Worm (Caenorhabditis elegans) whole organism, L4 larva: ENCODE data around the gene F44E5.2.
A peak's percentile ranks its signal among the peaks of the same experiment; 100 is the strongest.

Experiments used
- F10B5.3 ChIP-seq: sonication (generic microtip); optimal IDR thresholded peaks from 2 replicates; lab custom pipeline; 2016; ENCODE audit warnings: mild to moderate bottlenecking, missing genetic modification characterization, missing compliant biosample characterization
- F26F4.8 ChIP-seq: fragments of 200-800 bp; sonication (Bioruptor generic); conservative IDR thresholded peaks from 2 replicates; pipeline ENCODE4 v1.3.6; 2022; ENCODE audit warnings: missing genetic modification characterization, missing compliant biosample characterization
- F44E2.7 ChIP-seq: fragments of 200-800 bp; sonication (Bioruptor generic); IDR thresholded peaks from 2 replicates; pipeline ENCODE4 v2.1.2; 2022; ENCODE audit warnings: missing genetic modification characterization, missing compliant biosample characterization
- R02D3.7 ChIP-seq: fragments of 150-350 bp; sonication (generic microtip); optimal IDR thresholded peaks from 3 replicates; lab custom pipeline; 2014; ENCODE audit warnings: missing biosample characterization, missing genetic modification characterization
- T26A8.4 ChIP-seq: fragments of 200-800 bp; sonication (Bioruptor generic); IDR thresholded peaks from 2 replicates; pipeline ENCODE4 v1.3.6; 2022; ENCODE audit warnings: missing genetic modification characterization, missing compliant biosample characterization
- Y48G9A.11 ChIP-seq: fragments of 200-800 bp; sonication (Bioruptor generic); IDR thresholded peaks from 2 replicates; pipeline ENCODE4 v1.3.6; 2022; ENCODE audit warnings: missing genetic modification reagents, missing genetic modification characterization, missing compliant biosample characterization
- Y5F2A.4 ChIP-seq: fragments of 200-800 bp; sonication (Bioruptor generic); optimal IDR thresholded peaks from 2 replicates; lab custom pipeline; 2018; ENCODE audit warnings: mild to moderate bottlenecking, missing genetic modification characterization, missing compliant biosample characterization
- ZK546.5 ChIP-seq, 2 experiments: sonication (generic microtip); optimal IDR thresholded peaks; 2 replicates each; lab custom pipeline; 2017; ENCODE audit warnings: missing biosample characterization in 2 of 2, missing genetic modification characterization in 2 of 2
- aha-1 ChIP-seq: fragments of 150-350 bp; peaks from one replicate; lab custom pipeline; 2014; ENCODE audit warnings: missing biosample characterization, missing genetic modification characterization
- ama-1 ChIP-seq: fragments of 150-350 bp; optimal IDR thresholded peaks from 2 replicates; lab custom pipeline; 2014; ENCODE audit warnings: inconsistent platforms, mixed read lengths
- arid-1 ChIP-seq: fragments of 200-800 bp; sonication (Bioruptor generic); conservative IDR thresholded peaks from 2 replicates; pipeline ENCODE4 v1.3.6; 2022; ENCODE audit warnings: missing genetic modification reagents, missing genetic modification characterization, missing compliant biosample characterization
- attf-4 ChIP-seq: sonication (generic microtip); optimal IDR thresholded peaks from 3 replicates; lab custom pipeline; 2017; ENCODE audit warnings: missing biosample characterization, missing genetic modification characterization
- ceh-20 ChIP-seq: fragments of 200-800 bp; sonication (Bioruptor generic); IDR thresholded peaks from 2 replicates; pipeline ENCODE4 v1.3.6; 2022; ENCODE audit warnings: missing genetic modification reagents, missing genetic modification characterization, missing compliant biosample characterization
- ceh-28 ChIP-seq: fragments of 150-350 bp; optimal IDR thresholded peaks from 2 replicates; lab custom pipeline; 2014; ENCODE audit warnings: missing biosample characterization, missing genetic modification reagents, missing genetic modification characterization
- ces-1 ChIP-seq: fragments of 150-350 bp; sonication (generic microtip); optimal IDR thresholded peaks from 4 replicates; lab custom pipeline; 2014; ENCODE audit warnings: missing biosample characterization, missing genetic modification reagents, missing genetic modification characterization
- cey-2 ChIP-seq: sonication (generic microtip); optimal IDR thresholded peaks from 3 replicates; lab custom pipeline; 2017; ENCODE audit warnings: missing genetic modification characterization, mild to moderate bottlenecking, missing compliant biosample characterization, antibody characterized with exemption, borderline replicate concordance; ENCODE audit not compliant: insufficient read depth
- ctbp-1 ChIP-seq: fragments of 200-800 bp; sonication (Bioruptor generic); IDR thresholded peaks from 2 replicates; pipeline ENCODE4 v1.3.6; 2022; ENCODE audit warnings: missing genetic modification reagents, missing genetic modification characterization, missing compliant biosample characterization
- daf-16 ChIP-seq, 3 experiments: sonication (generic microtip); optimal IDR thresholded peaks; 2 replicates each; lab custom pipeline; 2016 to 2017; ENCODE audit warnings: missing genetic modification characterization in 3 of 3, missing genetic modification reagents in 3 of 3, mild to moderate bottlenecking in 2 of 3, missing compliant biosample characterization in 2 of 3, missing biosample characterization in 1 of 3, moderate library complexity in 1 of 3
- daf-19 ChIP-seq: fragments of 200-800 bp; sonication (Bioruptor generic); conservative IDR thresholded peaks from 2 replicates; pipeline ENCODE4 v1.3.6; 2022; ENCODE audit warnings: missing genetic modification characterization, missing compliant biosample characterization
- daf-8 ChIP-seq: fragments of 200-800 bp; sonication (Bioruptor generic); IDR thresholded peaks from 2 replicates; pipeline ENCODE4 v1.3.6; 2022; ENCODE audit warnings: missing genetic modification characterization, missing compliant biosample characterization
- dpl-1 ChIP-seq: fragments of 150-350 bp; optimal IDR thresholded peaks from 2 replicates; lab custom pipeline; 2014; ENCODE audit warnings: missing biosample characterization, missing genetic modification reagents, missing genetic modification characterization
- dve-1 ChIP-seq: sonication (generic microtip); optimal IDR thresholded peaks from 2 replicates; lab custom pipeline; 2017; ENCODE audit warnings: antibody characterized with exemption, mild to moderate bottlenecking, missing genetic modification characterization, missing compliant biosample characterization; ENCODE audit not compliant: insufficient read depth
- egl-43 ChIP-seq: fragments of 200-800 bp; sonication (Bioruptor generic); IDR thresholded peaks from 2 replicates; pipeline ENCODE4 v1.3.6; 2022; ENCODE audit warnings: missing genetic modification reagents, missing genetic modification characterization, missing compliant biosample characterization
- hlh-11 ChIP-seq: fragments of 200-800 bp; sonication (Bioruptor generic); optimal IDR thresholded peaks from 2 replicates; lab custom pipeline; 2018; ENCODE audit warnings: mild to moderate bottlenecking, missing genetic modification characterization, missing compliant biosample characterization
- hmg-1.1 ChIP-seq: fragments of 200-800 bp; sonication (Bioruptor generic); IDR thresholded peaks from 2 replicates; pipeline ENCODE4 v1.3.6; 2022; ENCODE audit warnings: missing genetic modification reagents, missing genetic modification characterization, missing compliant biosample characterization
- jun-1 ChIP-seq: fragments of 150-350 bp; optimal IDR thresholded peaks from 2 replicates; lab custom pipeline; 2014; ENCODE audit warnings: missing biosample characterization, missing genetic modification reagents, missing genetic modification characterization
- lin-1 ChIP-seq: fragments of 200-800 bp; sonication (Bioruptor generic); IDR thresholded peaks from 2 replicates; pipeline ENCODE4 v1.3.6; 2022; ENCODE audit warnings: missing genetic modification reagents, missing genetic modification characterization, missing compliant biosample characterization
- lir-3 ChIP-seq: sonication (generic microtip); optimal IDR thresholded peaks from 2 replicates; lab custom pipeline; 2016; ENCODE audit warnings: mild to moderate bottlenecking, missing genetic modification characterization, missing compliant biosample characterization
- madf-5 ChIP-seq, 2 experiments: fragments of 200-800 bp; sonication (Bioruptor generic); IDR thresholded peaks; 2 replicates each; pipeline ENCODE4 v1.3.6; 2022; ENCODE audit warnings: missing compliant biosample characterization in 2 of 2, missing genetic modification characterization in 2 of 2
- mdl-1 ChIP-seq, 2 experiments: fragments of 150-350 bp in 1 of 2; sonication (generic microtip) in 1 of 2; optimal IDR thresholded peaks; 2 replicates each; lab custom pipeline; 2014 to 2017; ENCODE audit warnings: missing biosample characterization in 2 of 2, missing genetic modification characterization in 2 of 2
- mep-1 ChIP-seq: fragments of 150-350 bp; sonication (generic microtip); optimal IDR thresholded peaks from 3 replicates; lab custom pipeline; 2014; ENCODE audit warnings: missing biosample characterization, missing genetic modification characterization
- mes-2 ChIP-seq: sonication (generic microtip); optimal IDR thresholded peaks from 2 replicates; lab custom pipeline; 2016; ENCODE audit warnings: missing genotype, mild to moderate bottlenecking, missing genetic modification characterization, missing compliant biosample characterization; ENCODE audit not compliant: poor library complexity, severe bottlenecking
- nhr-11 ChIP-seq: fragments of 150-350 bp; optimal IDR thresholded peaks from 2 replicates; lab custom pipeline; 2014; ENCODE audit warnings: missing biosample characterization, missing genetic modification characterization
- nhr-111 ChIP-seq: fragments of 200-800 bp; sonication (Bioruptor generic); optimal IDR thresholded peaks from 2 replicates; lab custom pipeline; 2018; ENCODE audit warnings: mild to moderate bottlenecking, missing genetic modification characterization, missing compliant biosample characterization
- nhr-237 ChIP-seq: sonication (generic microtip); optimal IDR thresholded peaks from 2 replicates; lab custom pipeline; 2017; ENCODE audit warnings: missing biosample characterization, missing genetic modification characterization
- nhr-28 ChIP-seq: fragments of 150-350 bp; optimal IDR thresholded peaks from 2 replicates; lab custom pipeline; 2014; ENCODE audit warnings: missing biosample characterization, missing genetic modification characterization
- nhr-48 ChIP-seq: sonication (generic microtip); optimal IDR thresholded peaks from 2 replicates; lab custom pipeline; 2016; ENCODE audit warnings: mild to moderate bottlenecking, missing genetic modification characterization, missing compliant biosample characterization
- nhr-6 ChIP-seq: fragments of 150-350 bp; optimal IDR thresholded peaks from 2 replicates; lab custom pipeline; 2014; ENCODE audit warnings: missing biosample characterization, missing genetic modification characterization
- nhr-76 ChIP-seq: fragments of 150-350 bp; optimal IDR thresholded peaks from 2 replicates; lab custom pipeline; 2014; ENCODE audit warnings: missing biosample characterization, missing genetic modification characterization
- pha-4 ChIP-seq, 2 experiments: fragments of 150-350 bp in 1 of 2; fragments of 200-800 bp in 1 of 2; sonication (Bioruptor generic) in 1 of 2; IDR thresholded peaks in 1 of 2; optimal IDR thresholded peaks in 1 of 2; 2 replicates each; pipeline versions ENCODE4 v1.3.6 to Lab custom; 2014 to 2022; ENCODE audit warnings: missing genetic modification characterization in 2 of 2, missing genetic modification reagents in 2 of 2, missing biosample characterization in 1 of 2, missing compliant biosample characterization in 1 of 2
- set-16 ChIP-seq: fragments of 200-800 bp; sonication (Bioruptor generic); IDR thresholded peaks from 2 replicates; pipeline ENCODE4 v1.3.6; 2022; ENCODE audit warnings: missing genetic modification reagents, missing genetic modification characterization, missing compliant biosample characterization
- snpc-1.2 ChIP-seq: fragments of 200-800 bp; sonication (Bioruptor generic); IDR thresholded peaks from 2 replicates; pipeline ENCODE4 v1.3.6; 2022; ENCODE audit warnings: missing genetic modification reagents, missing genetic modification characterization, missing compliant biosample characterization
- spr-1 ChIP-seq: sonication (generic microtip); optimal IDR thresholded peaks from 2 replicates; lab custom pipeline; 2016; ENCODE audit warnings: mild to moderate bottlenecking, missing genetic modification characterization, missing compliant biosample characterization
- spr-3 ChIP-seq: fragments of 200-800 bp; sonication (Bioruptor generic); optimal IDR thresholded peaks from 2 replicates; lab custom pipeline; 2018; ENCODE audit warnings: mild to moderate bottlenecking, missing genetic modification characterization, missing compliant biosample characterization
- unc-130 ChIP-seq: sonication (generic microtip); optimal IDR thresholded peaks from 2 replicates; lab custom pipeline; 2016; ENCODE audit warnings: missing genetic modification reagents, missing genetic modification characterization, missing compliant biosample characterization
- vab-7 ChIP-seq: fragments of 200-800 bp; sonication (Bioruptor generic); IDR thresholded peaks from 2 replicates; pipeline ENCODE4 v1.3.6; 2022; ENCODE audit warnings: missing genetic modification reagents, missing genetic modification characterization, missing compliant biosample characterization
- zfp-2 ChIP-seq: sonication (generic microtip); optimal IDR thresholded peaks from 2 replicates; lab custom pipeline; 2016; ENCODE audit warnings: mild to moderate bottlenecking, missing genetic modification characterization, missing compliant biosample characterization
- zip-11 ChIP-seq: fragments of 200-800 bp; sonication (Bioruptor generic); IDR thresholded peaks from 2 replicates; pipeline ENCODE4 v1.3.6; 2022; ENCODE audit warnings: missing genetic modification characterization, missing compliant biosample characterization
- ztf-7 ChIP-seq: fragments of 150-350 bp; optimal IDR thresholded peaks from 2 replicates; lab custom pipeline; 2014; ENCODE audit warnings: missing biosample characterization, missing genetic modification characterization

The F44E5.2 gene

DNA sequence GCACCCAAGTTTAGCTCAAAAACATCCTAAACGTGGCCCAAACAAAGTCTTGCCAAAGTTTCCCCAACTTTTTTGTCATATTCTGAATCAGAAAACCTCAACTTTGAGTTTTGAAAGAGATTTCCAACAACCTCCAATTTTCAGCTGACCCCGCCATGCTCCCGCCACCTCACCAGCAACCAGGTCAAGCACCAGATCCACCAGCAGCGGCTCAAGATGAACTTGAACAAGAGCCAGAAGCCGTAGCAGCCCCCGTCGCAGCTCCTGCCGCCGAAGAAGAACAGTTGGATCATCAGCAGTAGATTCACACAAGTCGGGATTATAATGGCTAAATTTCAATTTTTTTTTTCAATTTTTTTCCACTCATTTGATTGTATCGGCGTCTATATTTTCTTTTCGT is 44.7 kb downstream of the F44E5.2 start:
- no peak for TF ChIP-seq hlh-11 (tag; lab: Kevin White, UChicago)
- peak; percentile 71 for TF ChIP-seq set-16 (GFP tag; lab: Robert Waterston, UW)
- TF ChIP-seq ZK546.5 (tag; optimal IDR thresholded peaks at IDR 0.05; lab: Kevin White, UChicago) = no peak

- TF ChIP-seq ces-1 (GFP tag; lab: Kevin White, UChicago) (no peak), nhr-111 (no peak), spr-1 (tag; lab: Kevin White, UChicago) (no peak), ceh-20 (no peak), mep-1 (peak; percentile 56), Y48G9A.11 (GFP tag; lab: Robert Waterston, UW) (no peak), dve-1 (tag; lab: Kevin White, UChicago) (no peak), jun-1 (no peak), spr-3 (no peak), nhr-6 (tag; lab: Kevin White, UChicago) (peak; percentile 23), pha-4 (GFP tag; IDR thresholded peaks at IDR 0.05; lab: Robert Waterston, UW) (no peak), pha-4 (tag; optimal IDR thresholded peaks at IDR 0.05; lab: Kevin White, UChicago) (no peak), daf-19 (GFP tag; lab: Robert Waterston, UW) (no peak), daf-16 (GFP tag; optimal IDR thresholded peaks at IDR 0.05; lab: Kevin White, UChicago) (no peak), daf-16 (tag; optimal IDR thresholded peaks at IDR 0.05; lab: Kevin White, UChicago) (peak; percentile 2), lin-1 (GFP tag; lab: Robert Waterston, UW) (no peak), hlh-11 (tag; lab: Kevin White, UChicago) (peak; percentile 74), nhr-237 (tag; lab: Kevin White, UChicago) (no peak), vab-7 (no peak), cey-2 (tag; lab: Kevin White, UChicago) (no peak), R02D3.7 (tag; lab: Kevin White, UChicago) (no peak), snpc-1.2 (no peak), mdl-1 (tag; optimal IDR thresholded peaks at IDR 0.05; lab: Kevin White, UChicago) (peak in 1 of 2 experiments; percentile 74), unc-130 (GFP tag; lab: Kevin White, UChicago) (no peak), ZK546.5 (tag; optimal IDR thresholded peaks at IDR 0.05; lab: Kevin White, UChicago) (no peak), F44E2.7 (GFP tag; lab: Robert Waterston, UW) (no peak), daf-8 (GFP tag; lab: Robert Waterston, UW) (no peak), nhr-76 (tag; lab: Kevin White, UChicago) (no peak), dpl-1 (GFP tag; lab: Kevin White, UChicago) (peak; percentile 24), ceh-28 (tag; lab: Kevin White, UChicago) (no peak), hmg-1.1 (GFP tag; lab: Robert Waterston, UW) (peak; percentile 64), attf-4 (tag; lab: Kevin White, UChicago) (no peak), nhr-11 (tag; lab: Kevin White, UChicago) (peak; percentile 80), ztf-7 (tag; lab: Kevin White, UChicago) (no peak), F10B5.3 (tag; lab: Kevin White, UChicago) (no peak), zip-11 (no peak), aha-1 (tag; lab: Kevin White, UChicago) (peak; percentile 75), nhr-48 (no peak), ama-1 (lab: Kevin White, UChicago) (peak; percentile 73), mes-2 (peak; percentile 36), T26A8.4 (GFP tag; lab: Robert Waterston, UW) (no peak), Y5F2A.4 (GFP tag; lab: Kevin White, UChicago) (no peak), nhr-28 (peak; percentile 53), egl-43 (GFP tag; lab: Robert Waterston, UW) (no peak), ctbp-1 (GFP tag; lab: Robert Waterston, UW) (no peak), zfp-2 (tag; lab: Kevin White, UChicago) (no peak), madf-5 (GFP tag; IDR thresholded peaks at IDR 0.05; lab: Robert Waterston, UW) (no peak), lir-3 (no peak), F26F4.8 (GFP tag; lab: Robert Waterston, UW) (no peak), arid-1 (GFP tag; lab: Robert Waterston, UW) (no peak)
These were observed 47.4 kb downstream of the F44E5.2 start, which contains the start of gene F43G6.8 for ce11 chrII:11813895-11814369. TSS of gene F43G6.8 (minus strand) at chrII:11814092.
